Worm (Caenorhabditis elegans): Measurements from ENCODE around the gene cest-1.1.

ce11 chrV:14127834-14128233 is 38.7 kb downstream of the cest-1.1 start:
- TF ChIP-seq flt-1 (GFP tag; IDR thresholded peaks at IDR 0.05) (no peak), tra-4 (tag; optimal IDR thresholded peaks at IDR 0.05) (no peak), hmg-4 (GFP tag; optimal IDR thresholded peaks at IDR 0.05) (no peak)

Measured in whole organism, early embryonic.